Worm (Caenorhabditis elegans): ENCODE data around the gene F17E9.18.

ce11 chrIV:8348073-8348472, 1.1 kb upstream of the F17E9.18 start, which contains the start of gene F17E9.4:
- TF ChIP-seq snpc-4 (GFP tag; optimal IDR thresholded peaks at IDR 0.05) (no peak), snpc-4 (tag; optimal IDR thresholded peaks at IDR 0.05) (no peak), lin-35 (GFP tag; optimal IDR thresholded peaks at IDR 0.05) (no peak), let-526 (GFP tag; IDR thresholded peaks at IDR 0.05) (no peak), hsf-1 (GFP tag; IDR thresholded peaks at IDR 0.05) (no peak), unc-62 (GFP tag; optimal IDR thresholded peaks at IDR 0.05) (no peak), mcd-1 (GFP tag; IDR thresholded peaks at IDR 0.05) (no peak), let-607 (tag; optimal IDR thresholded peaks at IDR 0.05) (no peak)

All from whole organism, young adult.